Worm (Caenorhabditis elegans) whole organism, young adult: ENCODE results near the gene F21H7.2.

Experiments used
- aptf-3 ChIP-seq: fragments of 200-800 bp; sonication (Bioruptor generic); IDR thresholded peaks from 2 replicates; pipeline ENCODE4 v1.3.6; 2022; ENCODE audit warnings: missing genetic modification characterization, missing compliant biosample characterization
- dox-1 ChIP-seq: fragments of 200-800 bp; sonication (Bioruptor generic); IDR thresholded peaks from 2 replicates; pipeline ENCODE4 v1.3.6; 2022; ENCODE audit warnings: missing genetic modification reagents, missing genetic modification characterization, missing compliant biosample characterization
- dpl-1 ChIP-seq: fragments of 150-350 bp; optimal IDR thresholded peaks from 2 replicates; lab custom pipeline; 2014; ENCODE audit warnings: missing biosample characterization, missing genetic modification reagents, missing genetic modification characterization
- gei-17 ChIP-seq: fragments of 200-800 bp; sonication (Bioruptor generic); optimal IDR thresholded peaks from 2 replicates; lab custom pipeline; 2018; ENCODE audit warnings: mild to moderate bottlenecking, missing genetic modification characterization, missing compliant biosample characterization
- hlh-12 ChIP-seq: sonication (generic microtip); optimal IDR thresholded peaks from 2 replicates; lab custom pipeline; 2016; ENCODE audit warnings: missing genetic modification characterization, missing compliant biosample characterization
- hsf-1 ChIP-seq: fragments of 200-800 bp; sonication (Bioruptor generic); IDR thresholded peaks from 2 replicates; pipeline ENCODE4 v1.3.6; 2022; ENCODE audit warnings: missing genetic modification reagents, missing genetic modification characterization, missing compliant biosample characterization
- nfya-2 ChIP-seq: fragments of 200-800 bp; sonication (Bioruptor generic); IDR thresholded peaks from 2 replicates; pipeline ENCODE4 v1.3.6; 2022; ENCODE audit warnings: missing genetic modification reagents, missing genetic modification characterization, missing compliant biosample characterization
- rec-8 ChIP-seq, 2 experiments: sonication (generic microtip); optimal IDR thresholded peaks; 2 replicates each; lab custom pipeline; 2016; ENCODE audit warnings: mild to moderate bottlenecking in 2 of 2, missing genetic modification characterization in 2 of 2, missing genetic modification reagents in 2 of 2, missing genotype in 2 of 2, missing biosample characterization in 1 of 2, missing compliant biosample characterization in 1 of 2, moderate library complexity in 1 of 2
- snpc-1.3 ChIP-seq: sonication (generic microtip); optimal IDR thresholded peaks from 2 replicates; lab custom pipeline; 2017; ENCODE audit warnings: missing genetic modification characterization, mild to moderate bottlenecking, missing compliant biosample characterization, antibody characterized with exemption, moderate library complexity, missing genotype, missing genetic modification reagents; ENCODE audit not compliant: insufficient read depth
- snpc-3.4 ChIP-seq: sonication (generic microtip); optimal IDR thresholded peaks from 2 replicates; lab custom pipeline; 2017; ENCODE audit warnings: missing genetic modification characterization, mild to moderate bottlenecking, missing compliant biosample characterization, antibody characterized with exemption, moderate library complexity, missing genotype, missing genetic modification reagents
- unc-62 ChIP-seq: fragments of 150-350 bp; optimal IDR thresholded peaks from 2 replicates; lab custom pipeline; 2014; ENCODE audit warnings: missing biosample characterization, missing genetic modification reagents, missing genetic modification characterization

ce11 chrV:16237223-16237622 lies 7.4 kb upstream of the F21H7.2 start, which contains the start of gene F21H7.5:
- TF ChIP-seq hsf-1 (GFP tag; lab: Robert Waterston, UW) (no peak), dpl-1 (GFP tag; lab: Kevin White, UChicago) (no peak), hlh-12 (no peak), gei-17 (no peak), aptf-3 (GFP tag; lab: Robert Waterston, UW) (no peak), rec-8 (tag; optimal IDR thresholded peaks at IDR 0.05; lab: Kevin White, UChicago) (no peak), nfya-2 (GFP tag; lab: Robert Waterston, UW) (no peak), snpc-1.3 (tag; lab: Kevin White, UChicago) (no peak), dox-1 (GFP tag; lab: Robert Waterston, UW) (no peak), snpc-3.4 (tag; lab: Kevin White, UChicago) (no peak), unc-62 (GFP tag; lab: Kevin White, UChicago) (no peak)
